Worm (Caenorhabditis elegans) whole organism, young adult: ENCODE data around the gene Y113G7B.15.

Source experiments
- F10E7.11 ChIP-seq: sonication (generic microtip); optimal IDR thresholded peaks from 2 replicates; lab custom pipeline; 2017; ENCODE audit warnings: mild to moderate bottlenecking, missing genetic modification characterization, moderate library complexity, missing compliant biosample characterization
- F52B5.7 ChIP-seq: sonication (generic microtip); optimal IDR thresholded peaks from 2 replicates; lab custom pipeline; 2016; ENCODE audit warnings: mild to moderate bottlenecking, missing genetic modification characterization, missing compliant biosample characterization
- ama-1 ChIP-seq, 3 experiments: fragments of 150-350 bp in 1 of 3; sonication (generic microtip) in 2 of 3; optimal IDR thresholded peaks; 2 replicates each; lab custom pipeline; 2014 to 2018; ENCODE audit warnings: missing biosample characterization in 2 of 3, missing genetic modification characterization in 2 of 3, missing genetic modification reagents in 2 of 3
- egl-44 ChIP-seq: fragments of 200-800 bp; sonication (Bioruptor generic); IDR thresholded peaks from 2 replicates; pipeline ENCODE4 v1.3.6; 2022; ENCODE audit warnings: missing genetic modification reagents, missing genetic modification characterization, missing compliant biosample characterization
- let-607 ChIP-seq, 2 experiments: fragments of 200-800 bp in 1 of 2; sonication (Bioruptor generic) in 1 of 2; sonication (generic microtip) in 1 of 2; optimal IDR thresholded peaks; 2 replicates each; lab custom pipeline; 2016 to 2018; ENCODE audit warnings: mild to moderate bottlenecking in 2 of 2, missing compliant biosample characterization in 2 of 2, missing genetic modification characterization in 2 of 2, moderate library complexity in 2 of 2, missing genotype in 1 of 2
- lsy-27 ChIP-seq: sonication (generic microtip); optimal IDR thresholded peaks from 2 replicates; lab custom pipeline; 2017; ENCODE audit warnings: missing genetic modification characterization, mild to moderate bottlenecking, missing compliant biosample characterization, antibody characterized with exemption, missing genotype, borderline replicate concordance; ENCODE audit not compliant: insufficient read depth
- nhr-120 ChIP-seq: fragments of 200-800 bp; sonication (Bioruptor generic); IDR thresholded peaks from 2 replicates; pipeline ENCODE4 v1.3.6; 2022; ENCODE audit warnings: missing genetic modification characterization, missing compliant biosample characterization
- nhr-90 ChIP-seq: sonication (generic microtip); optimal IDR thresholded peaks from 2 replicates; lab custom pipeline; 2016; ENCODE audit warnings: missing genotype, mild to moderate bottlenecking, missing genetic modification characterization, missing compliant biosample characterization
- pha-4 ChIP-seq: fragments of 150-350 bp; sonication (generic microtip); optimal IDR thresholded peaks from 2 replicates; lab custom pipeline; 2014; ENCODE audit warnings: missing biosample characterization, missing genetic modification reagents, missing genetic modification characterization
- snpc-1.1 ChIP-seq: sonication (generic microtip); optimal IDR thresholded peaks from 2 replicates; lab custom pipeline; 2017; ENCODE audit warnings: missing genetic modification characterization, mild to moderate bottlenecking, missing compliant biosample characterization, antibody characterized with exemption, moderate library complexity, missing genotype, missing genetic modification reagents; ENCODE audit not compliant: insufficient read depth
- ztf-3 ChIP-seq: fragments of 200-800 bp; sonication (Bioruptor generic); optimal IDR thresholded peaks from 2 replicates; lab custom pipeline; 2018; ENCODE audit warnings: mild to moderate bottlenecking, missing genetic modification characterization, missing compliant biosample characterization

DNA sequence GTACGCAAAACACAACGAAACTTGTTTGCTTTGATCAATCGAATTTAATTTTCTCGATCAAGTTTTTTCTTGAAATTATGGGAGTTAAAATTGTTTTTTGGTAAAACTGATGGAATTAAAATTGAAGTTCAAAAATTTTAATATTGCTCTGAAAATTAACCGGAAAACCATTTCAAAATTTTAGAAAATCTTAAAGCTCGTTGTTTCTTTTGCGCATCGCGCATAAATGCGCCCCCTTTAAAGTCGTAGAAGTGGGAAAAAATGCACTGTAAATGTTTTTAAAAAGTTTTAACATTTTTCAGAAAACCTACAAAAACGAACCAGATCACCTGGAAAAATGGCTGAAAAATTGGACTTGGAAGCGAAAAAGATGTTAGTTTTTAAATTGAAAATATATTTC, 30.6 kb downstream of the Y113G7B.15 start, which contains the start of gene fbxa-113:
- TF ChIP-seq F52B5.7 (no peak), ama-1 (optimal IDR thresholded peaks at IDR 0.05; lab: Kevin White, UChicago) (no peak), ama-1 (GFP tag; optimal IDR thresholded peaks at IDR 0.05; lab: Kevin White, UChicago) (no peak), nhr-120 (GFP tag; lab: Robert Waterston, UW) (no peak), let-607 (tag; optimal IDR thresholded peaks at IDR 0.05; lab: Kevin White, UChicago) (no peak), nhr-90 (no peak), snpc-1.1 (tag; lab: Kevin White, UChicago) (no peak), ztf-3 (no peak), pha-4 (tag; lab: Kevin White, UChicago) (no peak), egl-44 (GFP tag; lab: Robert Waterston, UW) (no peak), F10E7.11 (tag; lab: Kevin White, UChicago) (no peak), lsy-27 (no peak)
